Worm (Caenorhabditis elegans) whole organism, mixed stage, embryonic: Measurements from ENCODE around the gene F38H4.6.

Experiments used
- M03D4.4 ChIP-seq: sonication (generic microtip); optimal IDR thresholded peaks from 2 replicates; lab custom pipeline; 2017; ENCODE audit warnings: mild to moderate bottlenecking, missing genetic modification characterization, missing compliant biosample characterization
- bed-3 ChIP-seq: fragments of 200-800 bp; sonication (Bioruptor generic); optimal IDR thresholded peaks from 3 replicates; lab custom pipeline; 2018; ENCODE audit warnings: mild to moderate bottlenecking, missing genetic modification characterization, moderate library complexity, missing compliant biosample characterization
- blmp-1 ChIP-seq: fragments of 150-350 bp; optimal IDR thresholded peaks from 2 replicates; lab custom pipeline; 2014; ENCODE audit warnings: missing biosample characterization, missing genetic modification characterization
- ceh-39 ChIP-seq: fragments of 150-350 bp; optimal IDR thresholded peaks from 2 replicates; lab custom pipeline; 2014; ENCODE audit warnings: missing biosample characterization, missing genetic modification characterization
- ceh-43 ChIP-seq: fragments of 200-800 bp; sonication (Bioruptor generic); optimal IDR thresholded peaks from 2 replicates; lab custom pipeline; 2018; ENCODE audit warnings: mild to moderate bottlenecking, missing genetic modification characterization, moderate library complexity, missing compliant biosample characterization
- ceh-83 ChIP-seq: fragments of 200-800 bp; sonication (Bioruptor generic); optimal IDR thresholded peaks from 2 replicates; lab custom pipeline; 2018; ENCODE audit warnings: mild to moderate bottlenecking, missing genetic modification characterization, missing compliant biosample characterization
- ces-1 ChIP-seq: fragments of 150-350 bp; optimal IDR thresholded peaks from 2 replicates; lab custom pipeline; 2014; ENCODE audit warnings: missing biosample characterization, missing genetic modification reagents, missing genetic modification characterization
- cnd-1 ChIP-seq: fragments of 200-800 bp; sonication (Bioruptor generic); optimal IDR thresholded peaks from 2 replicates; lab custom pipeline; 2018; ENCODE audit warnings: mild to moderate bottlenecking, missing genetic modification characterization, missing compliant biosample characterization
- drap-1 ChIP-seq: fragments of 200-800 bp; sonication (Bioruptor generic); optimal IDR thresholded peaks from 3 replicates; lab custom pipeline; 2018; ENCODE audit warnings: mild to moderate bottlenecking, missing genetic modification characterization, missing compliant biosample characterization
- elt-1 ChIP-seq: sonication (generic microtip); optimal IDR thresholded peaks from 2 replicates; lab custom pipeline; 2017; ENCODE audit warnings: missing genetic modification characterization, mild to moderate bottlenecking, missing compliant biosample characterization, antibody characterized with exemption, moderate library complexity, borderline replicate concordance; ENCODE audit not compliant: insufficient read depth
- elt-3 ChIP-seq: fragments of 150-350 bp; optimal IDR thresholded peaks from 2 replicates; lab custom pipeline; 2014; ENCODE audit warnings: missing biosample characterization, missing genetic modification characterization
- flh-1 ChIP-seq: fragments of 200-800 bp; sonication (Bioruptor generic); optimal IDR thresholded peaks from 2 replicates; lab custom pipeline; 2018; ENCODE audit warnings: mild to moderate bottlenecking, missing genetic modification characterization, moderate library complexity, missing compliant biosample characterization
- ham-2 ChIP-seq: fragments of 200-800 bp; sonication (Bioruptor generic); optimal IDR thresholded peaks from 2 replicates; lab custom pipeline; 2018; ENCODE audit warnings: mild to moderate bottlenecking, missing genetic modification characterization, missing compliant biosample characterization
- hlh-1 ChIP-seq: fragments of 150-350 bp; optimal IDR thresholded peaks from 2 replicates; lab custom pipeline; 2014; ENCODE audit warnings: missing biosample characterization, missing genetic modification reagents, missing genetic modification characterization
- lin-32 ChIP-seq: fragments of 200-800 bp; sonication (Bioruptor generic); optimal IDR thresholded peaks from 2 replicates; lab custom pipeline; 2018; ENCODE audit warnings: mild to moderate bottlenecking, missing genetic modification characterization, missing compliant biosample characterization
- lsy-2 ChIP-seq: fragments of 150-350 bp; optimal IDR thresholded peaks from 2 replicates; lab custom pipeline; 2014; ENCODE audit warnings: missing biosample characterization, missing genetic modification characterization
- mab-5 ChIP-seq: fragments of 150-350 bp; optimal IDR thresholded peaks from 2 replicates; lab custom pipeline; 2014; ENCODE audit warnings: missing biosample characterization, missing genetic modification characterization
- mls-2 ChIP-seq: sonication (generic microtip); optimal IDR thresholded peaks from 2 replicates; lab custom pipeline; 2016; ENCODE audit warnings: mild to moderate bottlenecking, missing genetic modification characterization, moderate library complexity, missing compliant biosample characterization
- nhr-12 ChIP-seq: fragments of 150-350 bp; optimal IDR thresholded peaks from 2 replicates; lab custom pipeline; 2014; ENCODE audit warnings: missing biosample characterization, missing genetic modification characterization
- nhr-2 ChIP-seq: fragments of 150-350 bp; optimal IDR thresholded peaks from 2 replicates; lab custom pipeline; 2014; ENCODE audit warnings: missing biosample characterization, missing genetic modification characterization
- nhr-237 ChIP-seq: fragments of 150-350 bp; optimal IDR thresholded peaks from 2 replicates; lab custom pipeline; 2014; ENCODE audit warnings: missing biosample characterization, missing genetic modification characterization
- nhr-28 ChIP-seq: fragments of 150-350 bp; optimal IDR thresholded peaks from 2 replicates; lab custom pipeline; 2014; ENCODE audit warnings: missing biosample characterization, missing genetic modification characterization
- nhr-76 ChIP-seq: sonication (generic microtip); optimal IDR thresholded peaks from 2 replicates; lab custom pipeline; 2017; ENCODE audit warnings: missing biosample characterization, missing genetic modification characterization
- pha-4 ChIP-seq: fragments of 150-350 bp; optimal IDR thresholded peaks from 2 replicates; lab custom pipeline; 2018; ENCODE audit warnings: missing biosample characterization, missing genetic modification reagents, missing genetic modification characterization
- sem-2 ChIP-seq: fragments of 200-800 bp; sonication (Bioruptor generic); optimal IDR thresholded peaks from 2 replicates; lab custom pipeline; 2018; ENCODE audit warnings: mild to moderate bottlenecking, missing genetic modification characterization, missing compliant biosample characterization
- snpc-4 ChIP-seq: fragments of 150-350 bp; optimal IDR thresholded peaks from 2 replicates; lab custom pipeline; 2014; ENCODE audit warnings: missing biosample characterization, missing genetic modification characterization
- sptf-1 ChIP-seq: sonication (generic microtip); optimal IDR thresholded peaks from 2 replicates; lab custom pipeline; 2017; ENCODE audit warnings: mild to moderate bottlenecking, missing genetic modification characterization, moderate library complexity, missing compliant biosample characterization
- tbx-8 ChIP-seq: fragments of 200-800 bp; sonication (Bioruptor generic); optimal IDR thresholded peaks from 2 replicates; lab custom pipeline; 2018; ENCODE audit warnings: mild to moderate bottlenecking, missing genetic modification characterization, moderate library complexity, missing compliant biosample characterization
- unc-120 ChIP-seq: sonication (generic microtip); optimal IDR thresholded peaks from 2 replicates; lab custom pipeline; 2017; ENCODE audit warnings: missing genetic modification characterization, missing compliant biosample characterization; ENCODE audit not compliant: poor library complexity, severe bottlenecking
- unc-39 ChIP-seq: fragments of 150-350 bp; optimal IDR thresholded peaks from 2 replicates; lab custom pipeline; 2014; ENCODE audit warnings: missing biosample characterization, missing genetic modification characterization
- unc-62 ChIP-seq: fragments of 150-350 bp; optimal IDR thresholded peaks from 2 replicates; lab custom pipeline; 2014; ENCODE audit warnings: missing biosample characterization, missing genetic modification reagents, missing genetic modification characterization
- zip-8 ChIP-seq: fragments of 150-350 bp; optimal IDR thresholded peaks from 2 replicates; lab custom pipeline; 2014; ENCODE audit warnings: missing biosample characterization, missing genetic modification characterization

The F38H4.6 gene

DNA sequence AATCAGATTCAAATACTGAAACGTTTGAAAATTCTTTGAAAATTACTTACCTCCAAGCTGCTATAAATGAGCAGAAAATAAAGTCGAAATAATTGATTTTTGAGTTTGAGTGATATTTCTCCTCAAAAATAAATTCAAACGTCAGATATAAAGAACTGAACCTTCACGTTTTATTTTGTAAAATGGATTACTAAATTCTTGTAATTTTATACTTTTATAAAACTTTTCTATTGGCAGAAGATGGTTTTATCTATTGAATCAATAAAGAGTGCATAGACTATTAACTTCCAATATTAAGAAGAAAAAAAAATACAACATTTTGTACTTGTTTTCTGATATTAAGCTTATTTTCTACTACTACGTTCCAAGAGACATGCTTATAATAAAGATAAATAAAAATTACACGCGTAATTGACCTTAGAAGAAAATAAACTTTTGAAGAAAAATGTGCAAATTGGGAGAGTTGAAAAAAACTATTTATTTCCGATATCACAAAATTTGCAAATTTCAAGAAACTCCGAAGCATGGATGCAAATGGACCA is at the start of gene F38H4.6, which contains the start of gene F38H4.4:
F38H4.6 (minus strand) TSS at position 101 of the 542 bp plus-strand sequence.
F38H4.4 (plus strand) TSS at position 492 of the 542 bp plus-strand sequence.
- no peak for TF ChIP-seq flh-1 (GFP tag; lab: Kevin White, UChicago)
- no peak for TF ChIP-seq drap-1 (GFP tag; lab: Kevin White, UChicago)
- no peak for TF ChIP-seq unc-39 (tag; lab: Kevin White, UChicago)
- no peak for TF ChIP-seq lsy-2
- no peak for TF ChIP-seq nhr-76 (tag; lab: Kevin White, UChicago)
- TF ChIP-seq ham-2 (GFP tag; lab: Kevin White, UChicago), result no peak
- TF ChIP-seq M03D4.4 (tag; lab: Kevin White, UChicago), result no peak
- no peak for TF ChIP-seq pha-4 (tag; lab: Kevin White, UChicago)
- TF ChIP-seq sem-2, result no peak
- no peak for TF ChIP-seq nhr-12 (tag; lab: Kevin White, UChicago)
- no peak for TF ChIP-seq tbx-8 (GFP tag; lab: Kevin White, UChicago)
- TF ChIP-seq elt-3 (tag; lab: Kevin White, UChicago), result no peak
- no peak for TF ChIP-seq nhr-28
- TF ChIP-seq nhr-237 (tag; lab: Kevin White, UChicago), result no peak
- TF ChIP-seq nhr-2 (tag; lab: Kevin White, UChicago), result no peak
- TF ChIP-seq bed-3 (GFP tag; lab: Kevin White, UChicago), result no peak
- TF ChIP-seq blmp-1 (tag; lab: Kevin White, UChicago), result no peak
- TF ChIP-seq ces-1, result no peak
- no peak for TF ChIP-seq ceh-83
- no peak for TF ChIP-seq mls-2 (tag; lab: Kevin White, UChicago)

DNA sequence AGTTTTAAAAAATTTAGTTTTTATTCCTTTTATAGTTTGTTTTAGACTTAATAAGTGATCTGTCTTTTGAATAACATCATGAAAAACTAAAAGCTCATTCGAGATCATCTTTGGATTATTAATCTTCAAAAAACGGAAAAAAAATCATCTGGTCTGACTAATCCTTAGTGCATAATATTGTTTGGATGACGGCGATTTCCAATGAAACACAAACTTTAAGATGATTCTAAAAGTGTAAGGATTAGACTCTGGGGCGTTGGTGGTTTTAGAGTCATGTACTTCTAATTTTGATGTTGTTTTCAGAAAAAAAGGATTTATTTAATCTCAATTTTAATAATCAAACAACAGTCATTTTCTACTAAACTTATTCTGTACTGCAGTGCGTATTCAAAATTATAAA is 45.7 kb upstream of the F38H4.6 start:
- TF ChIP-seq snpc-4 (tag; lab: Kevin White, UChicago) (no peak), zip-8 (no peak), blmp-1 (tag; lab: Kevin White, UChicago) (no peak), nhr-28 (no peak), unc-120 (tag; lab: Kevin White, UChicago) (no peak), hlh-1 (tag; lab: Kevin White, UChicago) (no peak), sptf-1 (tag; lab: Kevin White, UChicago) (no peak), ham-2 (GFP tag; lab: Kevin White, UChicago) (no peak), bed-3 (GFP tag; lab: Kevin White, UChicago) (no peak), lsy-2 (no peak), mls-2 (tag; lab: Kevin White, UChicago) (no peak), lin-32 (no peak)

DNA sequence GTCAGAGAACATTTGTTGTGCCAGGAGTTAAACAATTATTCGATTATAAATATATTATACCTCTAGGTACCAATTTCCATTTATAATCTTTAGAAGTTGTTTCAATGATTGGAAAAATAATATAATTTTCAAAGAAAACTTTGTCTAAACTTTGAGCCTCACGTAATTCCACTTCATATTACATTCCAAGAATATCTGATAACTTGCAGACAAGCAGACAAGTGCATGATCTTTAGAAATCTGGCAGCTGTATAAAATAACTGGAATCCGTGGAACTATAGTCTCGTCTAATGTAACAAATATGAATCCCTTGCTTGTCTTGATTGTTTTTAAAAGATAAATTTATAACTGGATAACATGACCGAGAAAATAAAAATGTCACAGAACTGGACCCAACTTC is 44.9 kb upstream of the F38H4.6 start:
- TF ChIP-seq sem-2 (no peak), elt-3 (tag; lab: Kevin White, UChicago) (no peak), ceh-83 (no peak), flh-1 (GFP tag; lab: Kevin White, UChicago) (no peak)

DNA sequence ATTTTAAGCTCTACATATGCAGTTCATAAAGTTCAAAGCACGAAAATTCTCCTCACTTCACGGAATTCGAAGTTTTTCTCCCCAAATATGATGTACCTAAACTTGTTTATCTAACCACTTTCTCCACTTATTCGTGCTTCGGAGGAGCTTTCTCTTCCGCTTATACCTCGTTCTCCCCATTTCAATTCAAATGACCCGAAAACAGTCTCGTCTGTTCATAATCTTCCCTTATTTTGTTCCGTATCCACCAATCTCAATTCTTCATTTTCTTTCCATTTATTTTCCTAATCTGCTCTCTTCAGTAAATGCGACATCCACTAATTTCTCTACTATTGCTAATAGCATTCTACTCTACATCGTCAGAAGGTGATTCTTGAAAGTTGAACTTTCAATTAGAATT is 37.6 kb upstream of the F38H4.6 start, which contains the start of gene let-653:
let-653 (plus strand) TSS at position 301 of the 400 bp plus-strand sequence.
- TF ChIP-seq unc-39 (tag; lab: Kevin White, UChicago) (no peak), blmp-1 (tag; lab: Kevin White, UChicago) (peak; percentile 27), ceh-43 (GFP tag; lab: Kevin White, UChicago) (no peak)
- TF ChIP-seq, all 35 proteins: peak for 1

DNA sequence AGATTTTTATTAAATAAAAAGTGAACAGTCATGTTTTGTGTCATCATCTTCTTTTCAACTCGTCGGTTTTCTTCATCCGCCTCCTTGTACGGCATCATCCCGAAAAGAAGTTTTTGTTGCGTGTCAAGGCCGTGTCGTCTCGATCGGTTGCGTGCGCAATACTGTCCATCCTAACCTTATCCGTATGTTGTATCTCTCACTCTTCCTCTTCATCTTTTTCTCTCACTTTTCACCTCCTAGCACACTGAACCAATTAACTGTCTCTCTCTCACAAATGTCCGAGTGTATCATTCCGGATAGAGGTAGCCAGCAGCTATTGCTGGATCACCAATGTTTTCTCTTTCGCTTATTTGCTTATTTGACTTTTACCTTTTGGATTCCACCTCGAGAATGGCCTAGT is 35.8 kb upstream of the F38H4.6 start:
- TF ChIP-seq blmp-1 (tag; lab: Kevin White, UChicago), result peak; percentile 63
- no peak for TF ChIP-seq mab-5 (tag; lab: Kevin White, UChicago)
- TF ChIP-seq lin-32, result no peak
- TF ChIP-seq pha-4 (tag; lab: Kevin White, UChicago), result no peak
- no peak for TF ChIP-seq ces-1
- no peak for TF ChIP-seq ceh-39
- TF ChIP-seq ceh-43 (GFP tag; lab: Kevin White, UChicago), result no peak
- no peak for TF ChIP-seq nhr-76 (tag; lab: Kevin White, UChicago)
- no peak for TF ChIP-seq nhr-237 (tag; lab: Kevin White, UChicago)
- TF ChIP-seq hlh-1 (tag; lab: Kevin White, UChicago), result no peak
- peak; percentile 94 for TF ChIP-seq ham-2 (GFP tag; lab: Kevin White, UChicago)
- no peak for TF ChIP-seq M03D4.4 (tag; lab: Kevin White, UChicago)
- TF ChIP-seq bed-3 (GFP tag; lab: Kevin White, UChicago), result no peak
- no peak for TF ChIP-seq nhr-12 (tag; lab: Kevin White, UChicago)
- no peak for TF ChIP-seq flh-1 (GFP tag; lab: Kevin White, UChicago)
- TF ChIP-seq elt-1 (tag; lab: Kevin White, UChicago), result peak; percentile 75
- TF ChIP-seq unc-120 (tag; lab: Kevin White, UChicago), result no peak
- no peak for TF ChIP-seq cnd-1 (tag; lab: Kevin White, UChicago)
- TF ChIP-seq unc-39 (tag; lab: Kevin White, UChicago), result no peak
- no peak for TF ChIP-seq nhr-28
- TF ChIP-seq unc-62 (GFP tag; lab: Kevin White, UChicago), result peak; percentile 41
- no peak for TF ChIP-seq ceh-83
- no peak for TF ChIP-seq tbx-8 (GFP tag; lab: Kevin White, UChicago)
- TF ChIP-seq, all 35 proteins: peak for 4
